Worm (Caenorhabditis elegans): ENCODE data around the gene srh-177.

- no peak for TF ChIP-seq tbx-2 (tag; optimal IDR thresholded peaks at IDR 0.05)
- no peak for TF ChIP-seq nhr-28 (tag; optimal IDR thresholded peaks at IDR 0.05)
- TF ChIP-seq jun-1 (tag; optimal IDR thresholded peaks at IDR 0.05), result no peak
Measured at ce11 chrV:20393773-20394172, 24.7 kb upstream of the srh-177 start, which contains the start of gene cnc-7.

All from whole organism, L3 larva.